Worm (Caenorhabditis elegans) whole organism, midembryonic: ENCODE measurements around the gene szy-20.

Experiments
- T22C8.4 ChIP-seq: fragments of 200-800 bp; sonication (Bioruptor generic); IDR thresholded peaks from 2 replicates; pipeline ENCODE4 v1.3.6; 2022; ENCODE audit warnings: missing genetic modification characterization, missing compliant biosample characterization
- cog-1 ChIP-seq: sonication (generic microtip); optimal IDR thresholded peaks from 2 replicates; lab custom pipeline; 2016; ENCODE audit warnings: missing genetic modification characterization, missing compliant biosample characterization
- flt-1 ChIP-seq: fragments of 200-800 bp; sonication (Bioruptor generic); IDR thresholded peaks from 2 replicates; pipeline ENCODE4 v1.3.6; 2022; ENCODE audit warnings: missing genetic modification characterization, missing compliant biosample characterization
- klf-2 ChIP-seq: fragments of 200-800 bp; sonication (Bioruptor generic); conservative IDR thresholded peaks from 2 replicates; pipeline ENCODE4 v1.3.6; 2022; ENCODE audit warnings: missing genetic modification reagents, missing genetic modification characterization, missing compliant biosample characterization
- med-1 ChIP-seq: sonication (generic microtip); optimal IDR thresholded peaks from 2 replicates; lab custom pipeline; 2017; ENCODE audit warnings: missing genetic modification characterization, mild to moderate bottlenecking, missing compliant biosample characterization, antibody characterized with exemption, missing genetic modification reagents; ENCODE audit not compliant: insufficient read depth
- ref-1 ChIP-seq: fragments of 200-800 bp; sonication (Bioruptor generic); conservative IDR thresholded peaks from 2 replicates; pipeline ENCODE4 v1.3.6; 2022; ENCODE audit warnings: missing genetic modification reagents, missing genetic modification characterization, missing compliant biosample characterization
- tab-1 ChIP-seq: fragments of 200-800 bp; sonication (Bioruptor generic); IDR thresholded peaks from 2 replicates; pipeline ENCODE4 v1.3.6; 2022; ENCODE audit warnings: missing genetic modification characterization, missing compliant biosample characterization
- ztf-23 ChIP-seq: fragments of 200-800 bp; sonication (Bioruptor generic); IDR thresholded peaks from 2 replicates; pipeline ENCODE4 v1.3.6; 2022; ENCODE audit warnings: missing genetic modification reagents, missing genetic modification characterization, missing compliant biosample characterization
- ztf-29 ChIP-seq: fragments of 200-800 bp; sonication (Bioruptor generic); IDR thresholded peaks from 2 replicates; pipeline ENCODE4 v1.3.6; 2022; ENCODE audit warnings: missing genetic modification reagents, missing genetic modification characterization, missing compliant biosample characterization

The szy-20 gene

DNA sequence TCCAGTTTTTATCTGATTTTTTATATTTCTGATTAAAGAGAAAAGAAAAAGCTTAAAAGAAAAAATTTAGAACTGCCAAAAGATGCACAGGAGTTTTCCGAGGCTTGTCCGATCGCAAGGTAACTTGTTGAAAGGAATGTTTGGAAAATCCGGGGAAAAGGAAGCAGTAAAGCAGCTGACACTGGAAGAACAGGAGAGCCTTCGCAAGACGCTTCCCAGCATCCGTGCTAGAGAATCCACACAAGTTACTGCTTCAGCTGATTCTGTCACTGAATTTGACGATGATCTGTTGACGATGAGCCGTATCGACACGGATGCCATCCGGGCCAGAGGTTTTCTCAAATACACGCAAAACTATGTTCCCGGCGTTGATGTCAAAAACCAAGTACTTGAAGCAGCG lies 39.4 kb downstream of the szy-20 start, which contains the start of gene mrpl-50:
mrpl-50 (plus strand) TSS at position 71 of the 400 bp plus-strand sequence.
- TF ChIP-seq med-1 (GFP tag; lab: Kevin White, UChicago) (no peak), ztf-23 (no peak), tab-1 (GFP tag; lab: Robert Waterston, UW) (no peak), T22C8.4 (GFP tag; lab: Robert Waterston, UW) (no peak), klf-2 (no peak), ref-1 (GFP tag; lab: Robert Waterston, UW) (no peak), cog-1 (tag; lab: Kevin White, UChicago) (no peak), flt-1 (GFP tag; lab: Robert Waterston, UW) (no peak), ztf-29 (GFP tag; lab: Robert Waterston, UW) (no peak)

DNA sequence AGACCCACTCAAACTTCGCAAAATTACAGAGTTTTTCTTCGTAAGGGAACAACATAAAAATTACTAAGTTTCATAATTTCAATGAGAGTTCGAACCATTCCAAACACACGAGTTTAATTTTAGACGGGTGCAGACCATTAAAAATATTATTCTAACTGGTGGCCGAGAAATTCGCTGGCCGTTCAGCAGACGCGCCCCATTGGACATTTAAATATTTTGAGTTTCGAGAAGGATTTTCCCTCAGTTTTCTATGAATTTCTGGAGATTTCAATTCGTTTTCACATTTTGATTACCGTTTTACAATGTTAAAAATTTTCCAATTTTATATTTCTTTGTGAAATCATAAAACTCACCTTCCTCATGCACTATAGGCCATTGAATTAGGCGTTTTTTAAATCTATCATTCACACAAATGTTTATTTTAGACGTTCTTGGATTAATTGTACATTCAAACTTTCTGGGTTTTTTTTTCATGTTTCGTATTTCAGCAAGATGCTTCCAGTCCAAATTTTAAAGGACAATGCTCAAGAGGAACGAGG lies 41.8 kb downstream of the szy-20 start, which contains the start of gene cct-2:
cct-2 (plus strand) TSS at position 489 of the 539 bp plus-strand sequence.
- TF ChIP-seq ztf-23: no peak
- no peak for TF ChIP-seq med-1 (GFP tag; lab: Kevin White, UChicago)
- TF ChIP-seq klf-2: no peak
- TF ChIP-seq T22C8.4 (GFP tag; lab: Robert Waterston, UW): no peak
- TF ChIP-seq ref-1 (GFP tag; lab: Robert Waterston, UW): no peak
- no peak for TF ChIP-seq ztf-29 (GFP tag; lab: Robert Waterston, UW)
- TF ChIP-seq cog-1 (tag; lab: Kevin White, UChicago): no peak
- no peak for TF ChIP-seq tab-1 (GFP tag; lab: Robert Waterston, UW)
- TF ChIP-seq flt-1 (GFP tag; lab: Robert Waterston, UW): no peak

- TF ChIP-seq cog-1 (tag; lab: Kevin White, UChicago): no peak
- TF ChIP-seq ztf-29 (GFP tag; lab: Robert Waterston, UW): no peak
- no peak for TF ChIP-seq ztf-23
- no peak for TF ChIP-seq tab-1 (GFP tag; lab: Robert Waterston, UW)
- no peak for TF ChIP-seq ref-1 (GFP tag; lab: Robert Waterston, UW)
- TF ChIP-seq T22C8.4 (GFP tag; lab: Robert Waterston, UW): no peak
- TF ChIP-seq klf-2: no peak
- no peak for TF ChIP-seq flt-1 (GFP tag; lab: Robert Waterston, UW)
- no peak for TF ChIP-seq med-1 (GFP tag; lab: Kevin White, UChicago)
Observed at ce11 chrII:8926451-8926850, 42.7 kb downstream of the szy-20 start, which contains the start of gene B0457.2. TSS of gene B0457.2 (minus strand) at chrII:8926551.

- TF ChIP-seq cog-1 (tag; lab: Kevin White, UChicago) (no peak), tab-1 (GFP tag; lab: Robert Waterston, UW) (no peak), T22C8.4 (GFP tag; lab: Robert Waterston, UW) (no peak), ref-1 (GFP tag; lab: Robert Waterston, UW) (no peak), klf-2 (no peak), ztf-23 (no peak)
Observed at ce11 chrII:8923187-8923586, 45.9 kb downstream of the szy-20 start.

DNA sequence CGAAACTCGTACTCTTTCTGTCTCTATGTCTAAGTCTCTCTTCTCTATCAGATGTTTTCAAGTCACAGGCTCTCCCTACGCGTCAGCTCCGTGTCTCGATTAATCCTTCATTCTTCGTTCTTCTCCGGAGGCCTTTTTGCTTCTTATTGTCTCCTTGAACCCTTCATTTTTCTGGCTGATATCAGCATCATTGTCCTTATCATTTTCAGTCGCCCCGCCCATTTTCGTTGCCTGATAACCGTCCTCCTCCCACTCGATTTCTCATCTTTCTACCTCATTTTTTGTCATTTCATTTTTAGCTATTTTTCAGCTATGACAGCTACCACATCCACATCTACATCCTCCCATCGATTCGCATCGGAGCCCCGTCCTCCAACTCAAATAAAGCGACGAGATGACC lies 47.0 kb downstream of the szy-20 start, which contains the start of gene B0457.6:
B0457.6 (plus strand) TSS at position 284 of the 400 bp plus-strand sequence.
- no peak for TF ChIP-seq med-1 (GFP tag; lab: Kevin White, UChicago)
- no peak for TF ChIP-seq ztf-23
- TF ChIP-seq ref-1 (GFP tag; lab: Robert Waterston, UW): no peak
- no peak for TF ChIP-seq T22C8.4 (GFP tag; lab: Robert Waterston, UW)
- TF ChIP-seq flt-1 (GFP tag; lab: Robert Waterston, UW): no peak
- no peak for TF ChIP-seq ztf-29 (GFP tag; lab: Robert Waterston, UW)
- no peak for TF ChIP-seq klf-2
- no peak for TF ChIP-seq tab-1 (GFP tag; lab: Robert Waterston, UW)

- TF ChIP-seq ztf-29 (GFP tag; lab: Robert Waterston, UW) (no peak), med-1 (GFP tag; lab: Kevin White, UChicago) (no peak), cog-1 (tag; lab: Kevin White, UChicago) (no peak), klf-2 (no peak), tab-1 (GFP tag; lab: Robert Waterston, UW) (no peak), ztf-23 (no peak), flt-1 (GFP tag; lab: Robert Waterston, UW) (no peak), T22C8.4 (GFP tag; lab: Robert Waterston, UW) (no peak), ref-1 (GFP tag; lab: Robert Waterston, UW) (no peak)
Observed at ce11 chrII:8921456-8921855, 47.7 kb downstream of the szy-20 start.

- TF ChIP-seq klf-2 (no peak), flt-1 (GFP tag; lab: Robert Waterston, UW) (no peak)
Observed at ce11 chrII:8920955-8921354, 48.2 kb downstream of the szy-20 start.

DNA sequence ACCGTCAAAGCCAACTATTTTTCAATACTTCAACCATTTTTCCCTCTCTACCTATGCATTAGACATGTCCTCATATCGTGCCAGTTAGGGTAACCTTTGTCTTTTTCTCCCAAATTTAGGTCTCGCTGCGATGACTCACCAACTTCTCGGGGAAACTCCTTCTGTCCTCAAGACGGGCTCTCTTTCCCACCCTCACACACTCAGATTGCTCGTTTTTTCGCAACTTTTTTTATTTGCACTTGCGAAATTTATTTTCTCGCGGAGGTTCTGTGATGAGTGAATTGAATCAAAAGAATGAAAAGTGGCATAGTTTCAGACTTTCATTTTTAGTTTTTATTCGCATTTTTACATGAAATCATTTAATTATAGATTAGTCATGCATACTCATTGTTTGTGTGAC lies 48.8 kb downstream of the szy-20 start:
- TF ChIP-seq med-1 (GFP tag; lab: Kevin White, UChicago) (no peak), T22C8.4 (GFP tag; lab: Robert Waterston, UW) (no peak), cog-1 (tag; lab: Kevin White, UChicago) (no peak), ztf-29 (GFP tag; lab: Robert Waterston, UW) (no peak), ztf-23 (no peak), klf-2 (no peak), tab-1 (GFP tag; lab: Robert Waterston, UW) (no peak), ref-1 (GFP tag; lab: Robert Waterston, UW) (no peak), flt-1 (GFP tag; lab: Robert Waterston, UW) (no peak)

ce11 chrII:8917339-8917738 lies 51.8 kb downstream of the szy-20 start:
- TF ChIP-seq klf-2 (no peak), ztf-29 (GFP tag; lab: Robert Waterston, UW) (no peak), T22C8.4 (GFP tag; lab: Robert Waterston, UW) (no peak), med-1 (GFP tag; lab: Kevin White, UChicago) (no peak), flt-1 (GFP tag; lab: Robert Waterston, UW) (no peak), ztf-23 (no peak), tab-1 (GFP tag; lab: Robert Waterston, UW) (no peak), ref-1 (GFP tag; lab: Robert Waterston, UW) (no peak), cog-1 (tag; lab: Kevin White, UChicago) (no peak)
